Worm (Caenorhabditis elegans) whole organism, young adult: ENCODE results near the gene ceh-24.

Experiments
- B0336.3 ChIP-seq: fragments of 200-800 bp; sonication (Bioruptor generic); IDR thresholded peaks from 2 replicates; pipeline ENCODE4 v1.3.6; 2022; ENCODE audit warnings: missing genetic modification characterization, missing compliant biosample characterization
- F23B12.7 ChIP-seq: sonication (generic microtip); optimal IDR thresholded peaks from 2 replicates; lab custom pipeline; 2017; ENCODE audit warnings: missing genetic modification characterization, mild to moderate bottlenecking, missing compliant biosample characterization, antibody characterized with exemption, moderate library complexity; ENCODE audit not compliant: insufficient read depth
- F37B4.10 ChIP-seq: fragments of 200-800 bp; sonication (Bioruptor generic); IDR thresholded peaks from 2 replicates; pipeline ENCODE4 v1.3.6; 2022; ENCODE audit warnings: missing genetic modification characterization, missing compliant biosample characterization
- F39B2.1 ChIP-seq: fragments of 200-800 bp; sonication (Bioruptor generic); IDR thresholded peaks from 2 replicates; pipeline ENCODE4 v1.3.6; 2022; ENCODE audit warnings: missing genetic modification reagents, missing genetic modification characterization, missing compliant biosample characterization
- F55B11.4 ChIP-seq: sonication (generic microtip); optimal IDR thresholded peaks from 2 replicates; lab custom pipeline; 2016; ENCODE audit warnings: missing compliant biosample characterization, missing genetic modification characterization, borderline replicate concordance; ENCODE audit not compliant: insufficient read depth
- F57A8.1 ChIP-seq: fragments of 200-800 bp; sonication (Bioruptor generic); optimal IDR thresholded peaks from 2 replicates; lab custom pipeline; 2018; ENCODE audit warnings: mild to moderate bottlenecking, missing genetic modification characterization, moderate library complexity, missing compliant biosample characterization
- F57C9.4 ChIP-seq: sonication (generic microtip); optimal IDR thresholded peaks from 2 replicates; lab custom pipeline; 2017; ENCODE audit warnings: mild to moderate bottlenecking, missing genetic modification characterization, missing compliant biosample characterization
- K11D2.4 ChIP-seq: fragments of 200-800 bp; sonication (Bioruptor generic); IDR thresholded peaks from 2 replicates; pipeline ENCODE4 v1.3.6; 2022; ENCODE audit warnings: missing genetic modification reagents, missing genetic modification characterization, missing compliant biosample characterization
- Y53F4B.3 ChIP-seq: fragments of 200-800 bp; sonication (Bioruptor generic); IDR thresholded peaks from 2 replicates; pipeline ENCODE4 v1.3.6; 2022; ENCODE audit warnings: missing genetic modification reagents, missing genetic modification characterization, missing compliant biosample characterization
- Y53G8AR.9 ChIP-seq: fragments of 200-800 bp; sonication (Bioruptor generic); conservative IDR thresholded peaks from 2 replicates; pipeline ENCODE4 v1.3.6; 2022; ENCODE audit warnings: missing genetic modification reagents, missing genetic modification characterization, missing compliant biosample characterization
- akir-1 ChIP-seq: fragments of 200-800 bp; sonication (Bioruptor generic); optimal IDR thresholded peaks from 2 replicates; lab custom pipeline; 2018; ENCODE audit warnings: mild to moderate bottlenecking, missing genetic modification characterization, moderate library complexity, missing compliant biosample characterization
- attf-6 ChIP-seq: fragments of 200-800 bp; sonication (Bioruptor generic); IDR thresholded peaks from 2 replicates; pipeline ENCODE4 v1.3.6; 2022; ENCODE audit warnings: missing genetic modification reagents, missing genetic modification characterization, missing compliant biosample characterization
- bed-2 ChIP-seq: fragments of 200-800 bp; sonication (Bioruptor generic); IDR thresholded peaks from 2 replicates; pipeline ENCODE4 v1.3.6; 2022; ENCODE audit warnings: missing genetic modification reagents, missing genetic modification characterization, missing compliant biosample characterization
- ccch-3 ChIP-seq: fragments of 200-800 bp; sonication (Bioruptor generic); optimal IDR thresholded peaks from 2 replicates; lab custom pipeline; 2018; ENCODE audit warnings: mild to moderate bottlenecking, missing genetic modification characterization, missing compliant biosample characterization
- ceh-100 ChIP-seq: fragments of 200-800 bp; sonication (Bioruptor generic); IDR thresholded peaks from 2 replicates; pipeline ENCODE4 v1.3.6; 2022; ENCODE audit warnings: missing genetic modification reagents, missing genetic modification characterization, missing compliant biosample characterization
- ceh-27 ChIP-seq: fragments of 200-800 bp; sonication (Bioruptor generic); optimal IDR thresholded peaks from 2 replicates; lab custom pipeline; 2018; ENCODE audit warnings: mild to moderate bottlenecking, missing genetic modification characterization, moderate library complexity, missing compliant biosample characterization
- dpl-1 ChIP-seq: fragments of 150-350 bp; optimal IDR thresholded peaks from 2 replicates; lab custom pipeline; 2014; ENCODE audit warnings: missing biosample characterization, missing genetic modification reagents, missing genetic modification characterization
- egrh-3 ChIP-seq: fragments of 200-800 bp; sonication (Bioruptor generic); IDR thresholded peaks from 2 replicates; pipeline ENCODE4 v1.3.6; 2022; ENCODE audit warnings: missing genetic modification reagents, missing genetic modification characterization, missing compliant biosample characterization
- ets-4 ChIP-seq: fragments of 200-800 bp; sonication (Bioruptor generic); optimal IDR thresholded peaks from 2 replicates; lab custom pipeline; 2018; ENCODE audit warnings: mild to moderate bottlenecking, missing genetic modification characterization, missing compliant biosample characterization
- gei-17 ChIP-seq: fragments of 200-800 bp; sonication (Bioruptor generic); optimal IDR thresholded peaks from 2 replicates; lab custom pipeline; 2018; ENCODE audit warnings: mild to moderate bottlenecking, missing genetic modification characterization, missing compliant biosample characterization
- hlh-26 ChIP-seq: fragments of 200-800 bp; sonication (Bioruptor generic); conservative IDR thresholded peaks from 2 replicates; pipeline ENCODE4 v1.3.6; 2022; ENCODE audit warnings: missing genetic modification reagents, missing genetic modification characterization, missing compliant biosample characterization
- hmg-1.2 ChIP-seq: fragments of 200-800 bp; sonication (Bioruptor generic); IDR thresholded peaks from 2 replicates; pipeline ENCODE4 v1.3.6; 2022; ENCODE audit warnings: missing genetic modification reagents, missing genetic modification characterization, missing compliant biosample characterization
- hsf-1 ChIP-seq: fragments of 200-800 bp; sonication (Bioruptor generic); IDR thresholded peaks from 2 replicates; pipeline ENCODE4 v1.3.6; 2022; ENCODE audit warnings: missing genetic modification reagents, missing genetic modification characterization, missing compliant biosample characterization
- lag-1 ChIP-seq: fragments of 200-800 bp; sonication (Bioruptor generic); IDR thresholded peaks from 2 replicates; pipeline ENCODE4 v1.3.6; 2022; ENCODE audit warnings: missing genetic modification reagents, missing genetic modification characterization, missing compliant biosample characterization
- madf-3 ChIP-seq: fragments of 200-800 bp; sonication (Bioruptor generic); IDR thresholded peaks from 2 replicates; pipeline ENCODE4 v1.3.6; 2022; ENCODE audit warnings: missing genetic modification reagents, missing genetic modification characterization, missing compliant biosample characterization
- nhr-179 ChIP-seq: sonication (generic microtip); optimal IDR thresholded peaks from 2 replicates; lab custom pipeline; 2016; ENCODE audit warnings: mild to moderate bottlenecking, missing genetic modification characterization, missing compliant biosample characterization
- sea-2 ChIP-seq: fragments of 200-800 bp; sonication (Bioruptor generic); IDR thresholded peaks from 2 replicates; pipeline ENCODE4 v1.3.6; 2022; ENCODE audit warnings: missing genetic modification characterization, missing compliant biosample characterization
- snpc-1.1 ChIP-seq: sonication (generic microtip); optimal IDR thresholded peaks from 2 replicates; lab custom pipeline; 2017; ENCODE audit warnings: missing genetic modification characterization, mild to moderate bottlenecking, missing compliant biosample characterization, antibody characterized with exemption, moderate library complexity, missing genotype, missing genetic modification reagents; ENCODE audit not compliant: insufficient read depth
- snpc-1.3 ChIP-seq: sonication (generic microtip); optimal IDR thresholded peaks from 2 replicates; lab custom pipeline; 2017; ENCODE audit warnings: missing genetic modification characterization, mild to moderate bottlenecking, missing compliant biosample characterization, antibody characterized with exemption, moderate library complexity, missing genotype, missing genetic modification reagents; ENCODE audit not compliant: insufficient read depth
- tbp1 ChIP-seq: fragments of 200-800 bp; sonication (Bioruptor generic); optimal IDR thresholded peaks from 2 replicates; lab custom pipeline; 2018; ENCODE audit warnings: mild to moderate bottlenecking, missing genetic modification characterization, missing compliant biosample characterization
- ztf-22 ChIP-seq: fragments of 200-800 bp; sonication (Bioruptor generic); optimal IDR thresholded peaks from 2 replicates; lab custom pipeline; 2018; ENCODE audit warnings: mild to moderate bottlenecking, missing genetic modification characterization, moderate library complexity, missing compliant biosample characterization

ceh-24 gene

ce11 chrV:13856376-13856775, 43.3 kb downstream of the ceh-24 start, which contains the start of gene srx-134:
Gene srx-134 (minus strand): TSS chrV:13856476.
- no peak for TF ChIP-seq gei-17 (GFP tag; lab: Kevin White, UChicago)
- no peak for TF ChIP-seq snpc-1.3 (tag; lab: Kevin White, UChicago)
- no peak for TF ChIP-seq hsf-1 (GFP tag; lab: Robert Waterston, UW)

ce11 chrV:13857132-13857531, 44.1 kb downstream of the ceh-24 start, which contains the start of gene srx-136:
Gene srx-136 (plus strand): TSS chrV:13857432.
- TF ChIP-seq F39B2.1 (GFP tag; lab: Robert Waterston, UW) (no peak), nhr-179 (no peak), dpl-1 (GFP tag; lab: Kevin White, UChicago) (no peak)
- TF ChIP-seq, all 124 proteins: peak for 0

ce11 chrV:13858906-13859305, 45.9 kb downstream of the ceh-24 start, which contains the start of gene srx-135:
Gene srx-135 (plus strand): TSS chrV:13859206.
- no peak for TF ChIP-seq F37B4.10 (GFP tag; lab: Robert Waterston, UW)
- TF ChIP-seq hsf-1 (GFP tag; lab: Robert Waterston, UW) = no peak
- TF ChIP-seq hmg-1.2 (GFP tag; lab: Robert Waterston, UW) = no peak
- no peak for TF ChIP-seq ccch-3 (GFP tag; lab: Kevin White, UChicago)
- TF ChIP-seq attf-6 (GFP tag; lab: Robert Waterston, UW) = no peak
- TF ChIP-seq F57C9.4 (tag; lab: Kevin White, UChicago) = no peak
- no peak for TF ChIP-seq snpc-1.1
- TF ChIP-seq ztf-22 = no peak
- no peak for TF ChIP-seq F55B11.4 (tag; lab: Kevin White, UChicago)
- no peak for TF ChIP-seq hlh-26

ce11 chrV:13862505-13862904, 49.5 kb downstream of the ceh-24 start, which contains the start of gene srx-137:
Gene srx-137 (plus strand): TSS chrV:13862805.
- TF ChIP-seq B0336.3 (GFP tag; lab: Robert Waterston, UW) (no peak), egrh-3 (GFP tag; lab: Robert Waterston, UW) (no peak), K11D2.4 (no peak), Y53G8AR.9 (GFP tag; lab: Robert Waterston, UW) (no peak), Y53F4B.3 (no peak), bed-2 (GFP tag; lab: Robert Waterston, UW) (no peak), tbp1 (no peak), ceh-100 (GFP tag; lab: Robert Waterston, UW) (no peak), ets-4 (GFP tag; lab: Kevin White, UChicago) (no peak), lag-1 (GFP tag; lab: Robert Waterston, UW) (no peak), ceh-27 (GFP tag; lab: Kevin White, UChicago) (no peak), sea-2 (GFP tag; lab: Robert Waterston, UW) (no peak), F57A8.1 (GFP tag; lab: Kevin White, UChicago) (no peak)

ce11 chrV:13863700-13864099, 50.7 kb downstream of the ceh-24 start:
- TF ChIP-seq akir-1 (no peak), F57A8.1 (GFP tag; lab: Kevin White, UChicago) (no peak), madf-3 (GFP tag; lab: Robert Waterston, UW) (no peak), ccch-3 (GFP tag; lab: Kevin White, UChicago) (no peak), B0336.3 (GFP tag; lab: Robert Waterston, UW) (no peak), F23B12.7 (tag; lab: Kevin White, UChicago) (no peak)
